Fruit fly (Drosophila melanogaster): ENCODE results near the gene SsRbeta.

- no peak for TF ChIP-seq CG11762 (GFP tag; optimal IDR thresholded peaks at IDR 0.05; ENCODE audit: insufficient read depth)
- TF ChIP-seq lz (GFP tag; optimal IDR thresholded peaks at IDR 0.05): no peak
- no peak for TF ChIP-seq CG4318 (GFP tag; optimal IDR thresholded peaks at IDR 0.05)
- no peak for TF ChIP-seq CG10631 (GFP tag; optimal IDR thresholded peaks at IDR 0.05)
- TF ChIP-seq Ets21C (GFP tag; optimal IDR thresholded peaks at IDR 0.05): no peak
- TF ChIP-seq CG8119 (GFP tag; IDR thresholded peaks at IDR 0.05): no peak
- no peak for TF ChIP-seq pdm3 (GFP tag; optimal IDR thresholded peaks at IDR 0.05)
- TF ChIP-seq topi (GFP tag; optimal IDR thresholded peaks at IDR 0.05): no peak
Measured at dm6 chr3L:16155547-16155946, 26.1 kb downstream of the SsRbeta start.

Data from whole organism, prepupa.